Fruit fly (Drosophila melanogaster): ENCODE data around the gene CG3505.

- TF ChIP-seq br (GFP tag; optimal IDR thresholded peaks at IDR 0.05), result no peak
- no peak for TF ChIP-seq Myc (optimal IDR thresholded peaks at IDR 0.05)
- no peak for TF ChIP-seq fru (GFP tag; optimal IDR thresholded peaks at IDR 0.05)
- no peak for TF ChIP-seq psq (GFP tag; optimal IDR thresholded peaks at IDR 0.05)
- no peak for TF ChIP-seq Hr83 (GFP tag; optimal IDR thresholded peaks at IDR 0.05; ENCODE audit: poor library complexity, severe bottlenecking)
- TF ChIP-seq jim (GFP tag; optimal IDR thresholded peaks at IDR 0.05), result no peak
- TF ChIP-seq usp (GFP tag; optimal IDR thresholded peaks at IDR 0.05), result no peak
- no peak for TF ChIP-seq pan (optimal IDR thresholded peaks at IDR 0.05)
- TF ChIP-seq h (GFP tag; optimal IDR thresholded peaks at IDR 0.05), result no peak
- TF ChIP-seq Dfd (GFP tag; optimal IDR thresholded peaks at IDR 0.05), result no peak
- no peak for TF ChIP-seq sv (GFP tag; optimal IDR thresholded peaks at IDR 0.05)
- no peak for TF ChIP-seq lola (GFP tag; optimal IDR thresholded peaks at IDR 0.05)
- no peak for TF ChIP-seq foxo (GFP tag; optimal IDR thresholded peaks at IDR 0.05)
Observed at dm6 chr3R:14692971-14693253, 35.7 kb downstream of the CG3505 start.

Data from whole organism, wandering third instar larva.